Fruit fly (Drosophila melanogaster): ENCODE data around the gene comt.

Gene comt

DNA sequence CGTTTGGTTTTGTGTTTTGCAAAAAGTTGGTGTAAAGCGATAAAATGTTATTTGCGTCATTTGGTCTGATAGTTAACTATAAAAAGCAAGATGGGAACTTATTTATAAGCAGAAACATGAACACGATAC is 44.6 kb downstream of the comt start, which contains the start of gene IP3K2:
Gene IP3K2 (plus strand): TSS at position 107 of the 129 bp plus-strand sequence.
- no peak for TF ChIP-seq psq (optimal IDR thresholded peaks at IDR 0.05)
- no peak for TF ChIP-seq pan (optimal IDR thresholded peaks at IDR 0.05)
- TF ChIP-seq CG8478 (optimal IDR thresholded peaks at IDR 0.05): no peak
- no peak for TF ChIP-seq Dll (optimal IDR thresholded peaks at IDR 0.05)
- no peak for TF ChIP-seq usp (GFP tag; optimal IDR thresholded peaks at IDR 0.05)

DNA sequence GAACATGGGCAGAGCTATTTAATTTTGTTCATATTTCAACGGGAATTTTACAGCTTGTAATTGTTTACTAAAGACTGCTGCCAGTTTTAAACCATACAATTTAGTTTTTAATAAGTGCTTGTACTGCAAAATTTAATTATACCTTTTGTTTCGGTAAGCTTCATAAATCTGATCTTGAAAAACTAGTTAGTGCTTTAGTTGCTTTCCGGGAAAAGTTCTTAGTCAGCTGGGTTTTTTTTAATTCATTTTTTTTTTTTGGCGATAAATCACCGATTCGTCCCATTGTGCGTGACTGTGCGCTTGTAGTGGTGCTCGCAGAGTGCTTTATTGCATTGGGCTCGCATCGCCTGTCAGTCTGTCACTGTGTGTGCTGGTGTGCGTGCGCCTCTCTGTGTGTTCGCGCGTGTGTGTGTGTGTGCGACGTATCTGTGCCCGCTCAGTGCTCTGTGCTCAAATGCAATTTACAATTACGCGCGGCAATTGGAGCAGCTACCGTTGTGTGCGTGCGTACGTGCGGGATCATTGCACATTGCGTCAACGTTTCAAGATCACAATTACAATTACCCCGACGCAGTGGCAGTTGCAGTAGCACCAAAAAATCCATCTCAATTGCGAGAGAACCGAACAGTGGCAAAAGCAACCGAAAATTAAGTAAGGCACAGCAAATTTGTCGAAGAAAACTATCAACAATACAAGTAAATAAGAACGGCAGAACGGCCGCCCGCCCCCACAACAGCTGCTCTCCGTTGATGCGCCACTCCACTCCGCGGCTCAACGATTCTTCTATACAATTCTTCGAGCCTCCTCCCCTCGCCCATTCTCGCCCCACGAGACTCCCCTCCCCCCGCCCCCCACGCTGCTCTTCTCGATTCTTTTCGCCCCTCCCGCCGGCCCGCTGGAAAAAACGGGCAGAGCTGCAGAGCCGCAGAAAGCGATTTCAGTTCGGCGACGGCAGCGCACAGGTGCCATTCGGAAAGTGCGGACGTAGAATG is 45.1 kb downstream of the comt start:
- no peak for TF ChIP-seq usp (GFP tag; optimal IDR thresholded peaks at IDR 0.05)
- TF ChIP-seq pan (optimal IDR thresholded peaks at IDR 0.05): no peak
- TF ChIP-seq Dll (optimal IDR thresholded peaks at IDR 0.05): no peak
- TF ChIP-seq EcR (GFP tag; optimal IDR thresholded peaks at IDR 0.05): no peak
- no peak for TF ChIP-seq psq (optimal IDR thresholded peaks at IDR 0.05)
- TF ChIP-seq CG8478 (optimal IDR thresholded peaks at IDR 0.05): no peak

DNA sequence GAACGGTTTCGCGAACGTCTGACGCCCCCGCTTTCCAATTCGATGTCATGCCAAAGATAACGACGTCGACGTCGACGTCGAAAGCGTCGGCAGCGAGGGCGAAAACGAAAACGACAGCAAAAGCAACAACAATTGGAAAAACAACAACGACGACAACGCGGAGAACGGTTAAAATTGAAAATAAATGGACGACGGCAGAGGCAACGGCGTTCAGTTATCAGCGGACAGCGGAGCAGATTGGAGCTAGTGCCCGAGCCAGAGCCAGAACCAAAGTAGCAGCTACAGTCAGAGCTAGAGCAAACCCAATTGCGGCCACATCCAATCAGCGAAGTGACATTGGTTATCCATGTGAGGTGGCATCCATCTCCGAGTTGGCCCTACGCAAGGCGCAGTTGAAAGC is 46.5 kb downstream of the comt start:
- TF ChIP-seq usp (GFP tag; optimal IDR thresholded peaks at IDR 0.05) (no peak), pan (optimal IDR thresholded peaks at IDR 0.05) (no peak), CG8478 (optimal IDR thresholded peaks at IDR 0.05) (no peak), Dll (optimal IDR thresholded peaks at IDR 0.05) (no peak), psq (optimal IDR thresholded peaks at IDR 0.05) (no peak), EcR (GFP tag; optimal IDR thresholded peaks at IDR 0.05) (no peak)

DNA sequence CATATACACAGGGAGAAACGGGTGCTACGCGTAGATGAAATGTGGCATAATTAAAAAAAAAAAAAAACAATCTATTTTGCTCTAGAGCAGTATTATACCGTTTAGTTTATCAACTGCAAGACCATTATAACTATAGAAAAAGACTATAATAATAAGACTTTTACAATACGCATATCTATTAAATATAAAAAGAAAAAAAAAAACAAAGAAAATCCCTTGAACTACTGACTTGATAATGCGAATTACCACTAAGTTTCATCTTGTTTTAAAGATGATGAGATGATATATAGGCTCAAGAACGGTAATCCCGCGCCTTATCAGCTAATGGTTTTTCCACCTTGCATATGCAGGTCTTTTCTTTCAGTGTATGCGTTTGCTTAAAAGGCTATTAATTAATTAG is 48.4 kb downstream of the comt start:
- no peak for TF ChIP-seq pan (optimal IDR thresholded peaks at IDR 0.05)
- no peak for TF ChIP-seq psq (optimal IDR thresholded peaks at IDR 0.05)
- TF ChIP-seq CG8478 (optimal IDR thresholded peaks at IDR 0.05): no peak
- no peak for TF ChIP-seq Dll (optimal IDR thresholded peaks at IDR 0.05)
- TF ChIP-seq EcR (GFP tag; optimal IDR thresholded peaks at IDR 0.05): no peak
- TF ChIP-seq usp (GFP tag; optimal IDR thresholded peaks at IDR 0.05): no peak

DNA sequence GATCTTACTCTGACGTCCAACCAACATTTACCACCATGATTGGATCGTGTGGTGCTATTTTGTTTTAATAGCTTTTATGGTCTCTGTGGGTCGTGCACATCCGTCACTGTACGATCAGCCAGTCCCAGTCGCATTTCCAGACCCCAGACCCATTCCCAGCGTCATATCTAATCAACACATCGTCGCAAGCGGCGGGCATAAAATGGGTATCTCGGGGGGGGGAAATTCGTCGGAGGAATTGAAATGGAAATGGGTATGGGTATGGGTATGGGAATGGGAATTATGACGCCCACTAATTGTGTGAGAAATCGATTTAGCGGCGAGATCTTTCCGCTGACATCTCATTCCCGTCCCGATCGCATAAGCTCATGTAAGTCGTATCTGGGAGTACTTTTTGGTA is 51.9 kb downstream of the comt start:
- TF ChIP-seq EcR (GFP tag; optimal IDR thresholded peaks at IDR 0.05) (no peak), pan (optimal IDR thresholded peaks at IDR 0.05) (no peak), CG8478 (optimal IDR thresholded peaks at IDR 0.05) (no peak), Dll (optimal IDR thresholded peaks at IDR 0.05) (no peak), usp (GFP tag; optimal IDR thresholded peaks at IDR 0.05) (no peak), psq (optimal IDR thresholded peaks at IDR 0.05) (no peak)
